Worm (Caenorhabditis elegans) whole organism, early embryonic: ENCODE results near the gene nhr-273.

ENCODE experiments used
- aly-1 ChIP-seq: sonication (generic microtip); optimal IDR thresholded peaks from 2 replicates; lab custom pipeline; 2016; ENCODE audit warnings: missing genetic modification characterization, missing compliant biosample characterization
- ama-1 ChIP-seq: fragments of 150-350 bp; optimal IDR thresholded peaks from 2 replicates; lab custom pipeline; 2014
- pes-1 ChIP-seq: fragments of 200-800 bp; sonication (Bioruptor generic); IDR thresholded peaks from 2 replicates; pipeline ENCODE4 v1.3.6; 2022; ENCODE audit warnings: missing genetic modification reagents, missing genetic modification characterization, missing compliant biosample characterization

ce11 chrII:4468897-4469459, 33.9 kb downstream of the nhr-273 start:
- TF ChIP-seq aly-1 (tag; lab: Kevin White, UChicago) (no peak), pes-1 (GFP tag; lab: Robert Waterston, UW) (no peak), ama-1 (no peak)
